Worm (Caenorhabditis elegans): ENCODE measurements around the gene C33C12.4.

- TF ChIP-seq flh-1 (GFP tag; optimal IDR thresholded peaks at IDR 0.05) = no peak
- no peak for TF ChIP-seq elt-3 (tag; optimal IDR thresholded peaks at IDR 0.05)
- no peak for TF ChIP-seq nhr-76 (tag; optimal IDR thresholded peaks at IDR 0.05)
- no peak for TF ChIP-seq ztf-11 (tag; optimal IDR thresholded peaks at IDR 0.05)
- TF ChIP-seq bed-3 (GFP tag; optimal IDR thresholded peaks at IDR 0.05) = no peak
- no peak for TF ChIP-seq drap-1 (GFP tag; optimal IDR thresholded peaks at IDR 0.05)
- TF ChIP-seq sem-2 (GFP tag; optimal IDR thresholded peaks at IDR 0.05) = no peak
- TF ChIP-seq lsy-2 (tag; optimal IDR thresholded peaks at IDR 0.05) = no peak
- no peak for TF ChIP-seq ces-1 (GFP tag; optimal IDR thresholded peaks at IDR 0.05)
- TF ChIP-seq nhr-12 (tag; optimal IDR thresholded peaks at IDR 0.05) = no peak
- no peak for TF ChIP-seq snpc-4 (tag; optimal IDR thresholded peaks at IDR 0.05)
- TF ChIP-seq nhr-237 (tag; optimal IDR thresholded peaks at IDR 0.05) = no peak
- TF ChIP-seq unc-39 (tag; optimal IDR thresholded peaks at IDR 0.05) = no peak
- TF ChIP-seq M03D4.4 (tag; optimal IDR thresholded peaks at IDR 0.05) = no peak
These were observed 26.0 kb upstream of the C33C12.4 start for ce11 chrII:2192267-2192666.

Data from whole organism, mixed stage, embryonic.